Worm (Caenorhabditis elegans) whole organism, L3 larva: Measurements from ENCODE around the gene txt-11.

Experiments used
- R02D3.7 ChIP-seq: fragments of 150-350 bp; optimal IDR thresholded peaks from 2 replicates; lab custom pipeline; 2014; ENCODE audit warnings: missing biosample characterization, missing genetic modification characterization
- egl-27 ChIP-seq: sonication (generic microtip); optimal IDR thresholded peaks from 4 replicates; lab custom pipeline; 2017; ENCODE audit warnings: missing biosample characterization, missing genetic modification reagents, missing genetic modification characterization
- elt-1 ChIP-seq: fragments of 150-350 bp; optimal IDR thresholded peaks from 2 replicates; lab custom pipeline; 2014; ENCODE audit warnings: missing biosample characterization, missing genetic modification characterization
- mdl-1 ChIP-seq: fragments of 150-350 bp; optimal IDR thresholded peaks from 2 replicates; lab custom pipeline; 2014; ENCODE audit warnings: missing biosample characterization, missing genetic modification characterization
- nfya-1 ChIP-seq: sonication (generic microtip); optimal IDR thresholded peaks from 2 replicates; lab custom pipeline; 2017; ENCODE audit warnings: missing genetic modification characterization, mild to moderate bottlenecking, missing compliant biosample characterization, antibody characterized with exemption, moderate library complexity; ENCODE audit not compliant: insufficient read depth
- nhr-11 ChIP-seq: fragments of 150-350 bp; optimal IDR thresholded peaks from 2 replicates; lab custom pipeline; 2014; ENCODE audit warnings: missing biosample characterization, missing genetic modification characterization
- nhr-12 ChIP-seq: fragments of 150-350 bp; optimal IDR thresholded peaks from 2 replicates; lab custom pipeline; 2014; ENCODE audit warnings: missing biosample characterization, missing genetic modification characterization
- nhr-237 ChIP-seq: fragments of 150-350 bp; optimal IDR thresholded peaks from 2 replicates; lab custom pipeline; 2014; ENCODE audit warnings: missing biosample characterization, missing genetic modification characterization
- nhr-28 ChIP-seq: fragments of 150-350 bp; optimal IDR thresholded peaks from 2 replicates; lab custom pipeline; 2014; ENCODE audit warnings: missing biosample characterization, missing genetic modification characterization
- sea-2 ChIP-seq: fragments of 150-350 bp; sonication (generic microtip); optimal IDR thresholded peaks from 4 replicates; lab custom pipeline; 2014; ENCODE audit warnings: missing biosample characterization, missing genetic modification reagents, missing genetic modification characterization
- snpc-4 ChIP-seq: fragments of 150-350 bp; optimal IDR thresholded peaks from 2 replicates; lab custom pipeline; 2014; ENCODE audit warnings: missing biosample characterization, missing genetic modification characterization
- tbx-2 ChIP-seq: sonication (generic microtip); optimal IDR thresholded peaks from 2 replicates; lab custom pipeline; 2016; ENCODE audit warnings: mild to moderate bottlenecking, missing genetic modification characterization, missing compliant biosample characterization

DNA sequence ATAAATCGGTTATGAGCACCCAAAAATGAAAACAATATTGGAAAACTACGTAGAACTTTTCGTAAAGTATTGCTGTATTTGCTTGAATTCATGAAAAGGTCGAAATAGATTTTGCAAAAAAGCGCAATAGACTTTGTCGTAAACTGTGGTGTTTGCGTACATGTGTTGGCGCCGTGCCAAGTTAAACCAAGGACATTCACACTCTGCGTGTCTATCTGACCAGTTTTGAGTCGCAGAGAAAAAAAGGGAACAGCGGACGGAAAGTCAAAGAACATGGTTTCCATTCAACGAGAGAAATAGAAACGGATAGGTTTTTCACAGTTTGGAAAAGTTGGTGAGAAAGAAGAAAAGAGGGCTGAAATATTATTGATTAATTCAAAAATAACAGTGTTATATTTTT, 22.1 kb upstream of the txt-11 start:
- TF ChIP-seq sea-2 (GFP tag; lab: Kevin White, UChicago) (no peak), nhr-237 (no peak), egl-27 (tag; lab: Kevin White, UChicago) (no peak), snpc-4 (tag; lab: Kevin White, UChicago) (peak; percentile 69), nfya-1 (tag; lab: Kevin White, UChicago) (peak; percentile 85), nhr-12 (tag; lab: Kevin White, UChicago) (no peak), nhr-28 (tag; lab: Kevin White, UChicago) (no peak), mdl-1 (tag; lab: Kevin White, UChicago) (peak; percentile 57), tbx-2 (peak; percentile 61), R02D3.7 (tag; lab: Kevin White, UChicago) (peak; percentile 13), elt-1 (peak; percentile 64), nhr-11 (tag; lab: Kevin White, UChicago) (peak; percentile 66)
